Fruit fly (Drosophila melanogaster) whole organism, prepupa: Measurements from ENCODE around the gene CG14645.

Experiments
- Met ChIP-seq: fragments of 200-800 bp; sonication (Bioruptor generic); optimal IDR thresholded peaks from 3 replicates; lab custom pipeline; 2016; ENCODE audit warnings: missing biosample characterization, missing genetic modification characterization
- Smox ChIP-seq: fragments of 200-800 bp; sonication (Bioruptor generic); optimal IDR thresholded peaks from 3 replicates; lab custom pipeline; 2016; ENCODE audit warnings: missing biosample characterization, missing genetic modification characterization
- Sox102F ChIP-seq: fragments of 200-800 bp; sonication (Bioruptor generic); optimal IDR thresholded peaks from 2 replicates; lab custom pipeline; 2016; ENCODE audit warnings: missing biosample characterization, mild to moderate bottlenecking, missing genetic modification characterization
- ss ChIP-seq, 2 experiments: fragments of 200-800 bp; sonication (Bioruptor generic); optimal IDR thresholded peaks; 2 replicates in 1 of 2; 3 replicates in 1 of 2; lab custom pipeline; 2017 to 2018; ENCODE audit warnings: mild to moderate bottlenecking in 2 of 2, missing biosample characterization in 2 of 2, missing genetic modification characterization in 2 of 2, moderate library complexity in 1 of 2

DNA sequence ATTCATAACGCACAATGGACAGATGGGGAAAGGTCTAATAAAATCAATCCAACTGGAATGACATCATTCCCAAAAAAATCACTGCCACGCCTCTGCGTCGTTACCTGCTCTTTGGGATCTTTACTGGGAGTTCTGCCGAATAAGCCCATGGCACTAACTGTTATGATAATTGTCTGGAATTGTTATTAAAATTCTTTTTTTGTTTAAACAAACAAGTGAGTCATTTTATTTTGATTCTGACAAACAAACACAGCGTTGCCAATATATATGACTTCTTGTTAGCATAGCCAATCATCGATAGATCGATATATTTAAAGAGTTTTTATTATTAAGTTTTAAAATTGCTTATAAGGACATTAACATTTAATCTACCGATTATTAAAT lies 24.2 kb upstream of the CG14645 start, which contains the start of gene Vps24:
- TF ChIP-seq Smox (GFP tag; lab: Kevin White, UChicago), result no peak
- no peak for TF ChIP-seq ss (GFP tag; optimal IDR thresholded peaks at IDR 0.05; lab: Kevin White, UChicago)
- TF ChIP-seq Sox102F (GFP tag; lab: Kevin White, UChicago), result no peak
- no peak for TF ChIP-seq Met (GFP tag; lab: Kevin White, UChicago)
